Worm (Caenorhabditis elegans) whole organism, late embryonic: ENCODE data around the gene kynu-1.

Source experiments
- F13H6.1 ChIP-seq: sonication (generic microtip); optimal IDR thresholded peaks from 2 replicates; lab custom pipeline; 2016; ENCODE audit warnings: missing genetic modification characterization, missing compliant biosample characterization
- ama-1 ChIP-seq: fragments of 150-350 bp; optimal IDR thresholded peaks from 2 replicates; lab custom pipeline; 2014
- eyg-1 ChIP-seq: sonication (generic microtip); optimal IDR thresholded peaks from 2 replicates; lab custom pipeline; 2016; ENCODE audit warnings: missing genotype, missing genetic modification characterization, missing compliant biosample characterization
- nfya-1 ChIP-seq: sonication (generic microtip); optimal IDR thresholded peaks from 2 replicates; lab custom pipeline; 2017; ENCODE audit warnings: missing genetic modification characterization, mild to moderate bottlenecking, missing compliant biosample characterization, antibody characterized with exemption, moderate library complexity
- nhr-11 ChIP-seq: fragments of 150-350 bp; optimal IDR thresholded peaks from 2 replicates; lab custom pipeline; 2014; ENCODE audit warnings: missing biosample characterization, missing genetic modification characterization
- sox-4 ChIP-seq: sonication (generic microtip); optimal IDR thresholded peaks from 2 replicates; lab custom pipeline; 2017; ENCODE audit warnings: mild to moderate bottlenecking, missing genetic modification characterization, inconsistent platforms, missing compliant biosample characterization
- tbx-2 ChIP-seq: sonication (generic microtip); optimal IDR thresholded peaks from 2 replicates; lab custom pipeline; 2016; ENCODE audit warnings: missing genetic modification characterization, missing compliant biosample characterization
- tbx-7 ChIP-seq: sonication (generic microtip); optimal IDR thresholded peaks from 2 replicates; lab custom pipeline; 2016; ENCODE audit warnings: missing genotype, missing genetic modification characterization, missing compliant biosample characterization
- unc-42 ChIP-seq: sonication (generic microtip); optimal IDR thresholded peaks from 2 replicates; lab custom pipeline; 2016; ENCODE audit warnings: missing genotype, missing genetic modification characterization, missing compliant biosample characterization

ce11 chrX:6085824-6086223, 23.3 kb downstream of the kynu-1 start, which contains the start of gene C45B2.1:
- no peak for TF ChIP-seq F13H6.1 (tag; lab: Kevin White, UChicago)
- no peak for TF ChIP-seq tbx-2 (tag; lab: Kevin White, UChicago)
- no peak for TF ChIP-seq ama-1 (lab: Kevin White, UChicago)
- TF ChIP-seq nhr-11 (tag; lab: Kevin White, UChicago), result no peak
- TF ChIP-seq tbx-7 (tag; lab: Kevin White, UChicago), result no peak
- TF ChIP-seq eyg-1 (tag; lab: Kevin White, UChicago), result no peak
- no peak for TF ChIP-seq nfya-1
- TF ChIP-seq sox-4 (tag; lab: Kevin White, UChicago), result no peak
- TF ChIP-seq unc-42 (tag; lab: Kevin White, UChicago), result no peak
